Worm (Caenorhabditis elegans): ENCODE data around the gene T28D9.4.

The T28D9.4 gene

DNA sequence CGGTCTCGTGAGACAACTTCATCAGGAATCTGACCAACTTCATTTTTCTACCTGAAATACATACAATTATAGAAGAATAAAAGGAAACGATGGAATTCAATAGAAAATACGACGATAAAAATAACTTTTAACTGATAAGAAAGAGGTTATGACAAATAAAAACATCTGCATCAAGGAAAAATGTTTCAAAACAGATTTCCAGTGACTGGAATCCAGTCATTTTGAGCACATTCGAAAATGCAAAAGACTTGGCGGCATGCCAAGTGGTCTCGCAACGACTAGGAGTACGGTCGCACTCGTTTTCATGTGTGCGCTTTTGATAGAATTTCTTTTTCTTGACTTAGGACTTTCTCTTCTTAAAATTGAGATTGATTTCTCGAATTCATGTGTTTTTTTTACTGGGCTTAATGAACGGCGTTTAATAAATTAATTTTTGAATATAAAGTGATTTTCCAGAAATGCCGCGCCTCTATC lies 13.0 kb downstream of the T28D9.4 start, which contains the start of the genes snr-3 and rsp-5:
snr-3 (minus strand) TSS at position 51 of the 474 bp plus-strand sequence.
rsp-5 (plus strand) TSS at position 455 of the 474 bp plus-strand sequence.
- TF ChIP-seq unc-62 (GFP tag; optimal IDR thresholded peaks at IDR 0.05) = no peak

DNA sequence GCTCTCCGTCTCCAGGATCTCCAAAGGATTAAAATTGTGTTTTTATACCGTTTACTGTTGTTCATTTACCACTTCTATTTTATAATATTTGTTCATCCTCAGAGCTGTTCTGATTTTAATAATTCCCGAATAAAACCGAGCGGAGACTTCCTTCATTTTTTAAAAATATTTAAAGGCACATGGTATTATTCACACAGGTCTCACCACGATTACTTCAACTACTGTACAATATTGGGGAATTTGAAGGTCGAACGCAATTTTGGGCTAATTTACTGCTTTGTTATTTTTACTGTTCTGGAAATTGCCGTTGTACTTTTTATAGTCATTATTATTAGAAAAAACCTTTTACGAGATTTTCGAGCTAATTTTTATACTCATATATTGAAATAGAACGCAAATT lies 14.4 kb downstream of the T28D9.4 start:
- no peak for TF ChIP-seq unc-62 (GFP tag; optimal IDR thresholded peaks at IDR 0.05)

DNA sequence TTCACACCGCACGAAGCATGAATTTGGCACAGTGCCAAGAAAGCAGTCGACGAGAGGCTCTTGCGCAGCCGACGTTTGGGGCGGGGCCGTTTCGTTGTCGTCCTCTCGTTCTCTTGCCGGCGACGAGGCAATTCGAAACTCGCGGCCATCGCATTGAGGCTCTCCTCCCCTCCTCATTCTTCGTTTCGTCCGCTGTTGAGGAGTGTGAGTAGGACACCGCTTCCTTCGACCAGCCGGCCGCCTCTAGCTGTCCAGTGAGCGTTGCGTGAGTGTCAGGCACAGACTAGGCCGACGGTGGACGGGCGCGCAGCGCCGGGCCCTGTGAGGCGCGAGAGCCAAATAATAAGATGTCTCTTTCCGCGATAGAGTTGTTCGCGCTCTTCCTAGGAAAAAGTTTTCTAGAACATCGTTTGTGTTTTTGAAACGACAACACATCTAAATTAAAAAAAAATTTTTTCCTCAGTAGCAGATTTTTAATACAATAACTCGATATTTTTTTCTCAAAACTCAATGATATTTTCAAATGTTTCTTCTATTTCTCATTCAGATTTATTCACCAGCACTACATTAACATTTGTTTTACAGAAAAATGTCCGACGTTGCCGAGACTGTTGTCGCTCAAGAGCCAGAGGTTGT lies 15.2 kb downstream of the T28D9.4 start, which contains the start of the genes T28D9.11 and T28D9.1:
T28D9.11 (minus strand) TSS at position 177 of the 636 bp plus-strand sequence.
T28D9.1 (plus strand) TSS at position 586 of the 636 bp plus-strand sequence.
- no peak for TF ChIP-seq unc-62 (GFP tag; optimal IDR thresholded peaks at IDR 0.05)

DNA sequence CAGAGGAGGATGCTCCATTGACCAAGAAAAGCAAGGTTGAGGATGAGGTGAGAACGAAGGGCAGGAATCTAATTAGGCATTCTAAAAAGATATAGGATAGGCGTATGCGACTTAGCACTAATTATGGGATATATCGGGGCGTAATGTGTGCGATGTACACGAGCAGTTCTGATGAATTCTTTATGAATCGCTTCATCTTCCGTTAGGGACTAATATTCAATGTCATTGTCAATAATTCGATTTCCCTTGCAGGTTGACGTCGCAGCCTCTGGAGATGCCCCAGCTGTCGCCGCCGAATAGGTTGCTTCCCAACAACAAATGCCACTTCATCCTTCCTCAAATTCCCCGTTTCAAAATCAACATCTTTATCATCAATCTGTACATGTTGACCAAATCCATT lies 16.4 kb downstream of the T28D9.4 start:
- no peak for TF ChIP-seq unc-62 (GFP tag; optimal IDR thresholded peaks at IDR 0.05)

DNA sequence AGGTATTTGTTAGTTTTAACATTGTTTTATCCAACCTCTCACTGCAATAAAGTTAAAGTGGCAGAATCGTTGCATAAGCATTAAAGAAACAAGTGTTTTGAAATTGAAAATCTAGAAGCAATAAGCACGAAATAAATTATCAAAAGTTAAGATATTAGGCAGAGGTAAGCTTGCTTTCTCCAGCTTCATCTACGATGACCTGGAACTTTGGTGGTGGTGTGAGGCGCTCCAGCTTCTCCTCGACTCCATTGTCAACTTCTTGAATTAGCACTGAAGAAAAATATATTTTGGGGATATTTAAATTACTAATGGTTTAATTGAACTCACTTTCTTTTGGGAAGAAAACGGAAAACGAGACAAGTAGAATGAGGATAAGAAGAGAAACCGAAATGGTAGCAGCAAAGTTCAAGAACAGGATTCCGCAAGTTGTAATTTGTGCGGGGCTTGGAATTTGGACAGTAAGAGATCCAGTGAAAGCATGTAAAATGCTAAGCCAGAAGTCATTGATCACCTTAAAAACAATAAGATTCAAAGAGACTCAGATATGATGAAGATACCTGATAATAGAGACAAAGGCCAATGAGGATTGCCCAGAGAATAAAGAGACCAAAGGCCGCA lies 17.1 kb downstream of the T28D9.4 start:
- TF ChIP-seq unc-62 (GFP tag; optimal IDR thresholded peaks at IDR 0.05) = no peak

DNA sequence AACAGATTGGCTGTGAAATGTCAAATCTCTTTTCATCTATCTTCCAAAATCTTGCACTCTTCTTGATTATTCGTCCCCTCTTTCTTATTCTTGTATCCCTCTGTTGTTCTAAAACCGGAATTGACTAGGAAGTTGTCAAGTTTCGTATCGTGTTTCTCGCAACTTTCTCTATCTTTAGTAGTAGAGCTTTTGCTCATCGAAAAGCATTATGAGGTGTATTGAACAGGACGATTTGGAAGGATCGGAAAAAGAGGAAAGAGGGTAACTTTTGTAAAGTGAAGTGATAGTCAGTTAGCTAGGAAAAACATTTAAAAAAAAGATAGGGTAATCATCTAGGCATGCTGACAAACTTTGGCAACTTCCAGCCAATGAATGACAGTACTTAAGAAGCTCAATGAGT lies 19.7 kb downstream of the T28D9.4 start:
- no peak for TF ChIP-seq unc-62 (GFP tag; optimal IDR thresholded peaks at IDR 0.05)

DNA sequence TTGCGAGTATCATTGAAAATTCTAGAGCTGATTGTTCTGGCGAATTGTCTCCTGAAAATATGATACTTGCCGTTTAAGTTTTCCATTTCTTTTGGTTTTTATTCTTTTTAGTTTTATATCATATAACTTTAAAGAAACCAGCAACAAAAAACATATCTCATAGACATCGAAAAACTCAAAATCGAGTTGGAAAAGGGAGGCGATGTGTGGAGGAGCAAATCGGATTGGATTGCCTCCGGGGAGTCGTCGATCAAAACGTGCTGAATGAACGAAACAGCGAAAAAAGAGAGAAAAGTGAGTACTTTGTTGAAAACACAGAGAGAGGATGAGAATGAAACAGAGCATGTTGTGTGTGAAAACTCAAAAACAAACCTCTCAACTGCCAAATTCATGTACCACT lies 20.4 kb downstream of the T28D9.4 start:
- TF ChIP-seq unc-62 (GFP tag; optimal IDR thresholded peaks at IDR 0.05) = no peak

DNA sequence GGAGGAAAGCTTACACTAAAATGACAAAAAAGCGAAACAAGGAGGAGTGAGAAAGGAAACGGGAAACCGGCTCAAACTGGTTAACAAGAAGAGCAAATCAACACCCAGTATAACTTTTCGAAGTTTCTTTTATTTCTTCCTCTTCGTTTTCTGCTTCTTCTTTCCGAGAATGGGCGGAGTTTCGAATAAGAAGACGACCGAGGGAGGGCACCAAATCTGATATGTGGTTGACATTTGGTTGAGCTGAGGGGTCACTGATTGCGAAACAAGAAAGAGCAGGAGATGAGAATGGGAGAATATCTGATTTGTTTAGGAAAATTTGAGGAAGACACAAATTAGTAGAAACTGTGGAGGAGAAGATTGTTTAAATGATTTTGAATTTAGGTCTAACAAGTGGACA lies 21.9 kb downstream of the T28D9.4 start:
- TF ChIP-seq unc-62 (GFP tag; optimal IDR thresholded peaks at IDR 0.05) = no peak

DNA sequence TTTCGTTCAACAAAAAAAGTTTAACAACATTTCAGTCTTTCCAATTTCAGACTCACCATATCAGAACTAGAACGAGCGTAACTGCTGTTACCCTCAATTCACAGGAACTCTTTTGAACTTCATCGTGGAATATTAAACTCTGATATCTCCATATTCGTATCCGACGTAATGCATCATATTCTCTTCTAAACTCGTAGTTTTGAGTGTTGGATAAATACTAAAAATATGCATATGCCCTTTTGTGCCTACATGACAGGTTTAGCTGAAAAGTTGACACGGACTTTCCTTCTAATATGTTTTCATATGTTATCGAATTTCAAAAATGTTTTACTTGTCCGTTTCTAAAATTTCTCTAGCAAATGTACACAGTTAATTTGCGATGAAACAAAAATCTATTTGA lies 22.3 kb downstream of the T28D9.4 start, which contains the start of gene twk-49:
twk-49 (minus strand) TSS at position 101 of the 400 bp plus-strand sequence.
- TF ChIP-seq unc-62 (GFP tag; optimal IDR thresholded peaks at IDR 0.05) = no peak

DNA sequence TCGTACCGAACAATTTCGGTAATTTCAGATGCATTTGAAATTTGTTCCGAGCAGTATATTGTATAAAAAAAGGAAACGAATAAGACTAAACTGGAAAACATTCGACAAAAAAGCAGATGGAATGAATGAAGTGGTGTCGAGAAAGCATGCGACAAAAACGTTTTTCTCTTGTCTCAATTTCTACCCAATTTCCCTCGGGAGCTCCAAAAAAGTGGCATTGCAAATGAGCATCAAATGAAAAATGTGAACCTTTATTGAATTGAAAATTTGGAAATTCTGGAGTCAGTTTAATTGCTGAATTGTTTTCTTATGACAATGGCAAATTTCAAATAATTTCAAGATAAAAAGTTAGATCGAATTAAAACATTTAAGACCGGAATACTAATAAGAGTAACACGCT lies 23.4 kb downstream of the T28D9.4 start, which contains the start of gene R05G9.5:
R05G9.5 (minus strand) TSS at position 101 of the 400 bp plus-strand sequence.
- TF ChIP-seq unc-62 (GFP tag; optimal IDR thresholded peaks at IDR 0.05) = no peak

DNA sequence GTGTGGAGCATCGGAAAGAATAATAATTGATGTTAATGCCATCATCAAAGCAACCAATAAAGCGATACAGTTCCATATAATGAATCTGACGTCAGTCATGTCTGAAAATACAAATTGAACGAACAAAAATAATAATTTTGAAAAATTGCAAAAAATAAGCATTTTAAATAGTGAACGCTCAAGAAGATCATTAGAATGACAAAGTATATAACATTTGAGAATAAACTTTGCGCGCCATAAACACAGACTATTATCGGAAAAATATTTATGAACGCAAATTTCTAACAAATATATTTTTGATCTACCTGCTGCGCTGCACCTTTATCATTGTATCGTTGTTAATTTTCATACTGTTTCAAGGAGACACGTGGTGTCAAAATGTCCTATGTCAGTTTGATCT lies 24.7 kb downstream of the T28D9.4 start, which contains the start of gene R05G9.3:
R05G9.3 (minus strand) TSS at position 101 of the 400 bp plus-strand sequence.
- no peak for TF ChIP-seq unc-62 (GFP tag; optimal IDR thresholded peaks at IDR 0.05)

DNA sequence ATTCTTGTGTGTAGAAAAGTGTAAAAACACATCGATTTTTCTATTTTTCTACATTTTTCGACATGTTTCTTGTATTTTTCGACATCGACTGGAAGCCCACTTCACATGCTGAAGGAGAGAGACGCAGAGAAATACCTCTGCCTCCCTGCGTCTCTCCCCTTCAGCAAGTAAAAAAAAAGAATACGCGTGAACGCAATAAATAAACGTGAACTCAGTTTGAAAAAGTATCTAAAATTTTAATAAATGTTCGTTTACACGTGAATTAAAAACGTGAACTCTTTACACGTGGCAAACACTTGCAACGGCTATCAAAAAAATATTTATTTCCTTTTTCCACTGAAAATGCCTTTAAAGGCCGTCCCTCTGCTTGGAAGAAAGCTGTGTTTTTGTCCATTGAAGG lies 26.1 kb downstream of the T28D9.4 start, which contains the start of gene R05G9.1:
R05G9.1 (plus strand) TSS at position 343 of the 400 bp plus-strand sequence.
- no peak for TF ChIP-seq unc-62 (GFP tag; optimal IDR thresholded peaks at IDR 0.05)

DNA sequence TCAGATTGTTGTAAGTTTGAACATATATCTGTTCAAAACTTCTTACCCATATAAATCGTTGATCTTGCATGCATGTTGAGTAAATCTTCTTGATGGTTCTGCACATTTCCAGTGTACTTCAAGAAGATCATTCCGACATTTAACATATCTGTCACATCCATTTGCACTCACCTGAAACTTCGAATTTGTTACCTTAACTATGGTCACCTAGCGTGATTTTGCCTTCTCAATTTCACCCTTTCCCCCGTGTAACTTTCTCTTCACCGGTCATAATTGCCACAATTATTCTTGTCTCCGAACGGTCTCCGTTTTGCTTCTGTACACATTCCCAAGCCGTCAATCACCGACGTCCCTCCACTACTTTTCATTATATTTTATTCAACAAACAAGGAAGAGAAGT lies 36.6 kb downstream of the T28D9.4 start:
- no peak for TF ChIP-seq unc-62 (GFP tag; optimal IDR thresholded peaks at IDR 0.05)

DNA sequence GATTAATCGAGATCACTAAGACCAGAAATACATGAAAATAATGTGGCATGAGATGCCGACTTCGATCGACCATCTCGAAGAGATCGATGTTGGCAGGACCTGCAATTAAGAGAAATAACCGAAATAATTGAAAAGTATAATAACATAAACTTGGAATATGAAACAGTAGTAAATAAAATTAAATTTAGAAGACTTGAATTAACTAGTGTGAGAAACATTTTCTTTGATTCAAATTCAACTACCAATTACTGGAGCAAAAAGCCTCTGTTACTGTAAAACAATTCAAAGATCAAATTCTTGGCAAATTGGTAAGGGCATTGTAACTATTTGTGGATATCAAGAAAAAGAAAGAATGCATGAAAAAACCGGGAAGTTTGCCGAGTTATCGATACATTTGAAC lies 37.2 kb downstream of the T28D9.4 start, which contains the start of gene R05G9R.1:
R05G9R.1 (minus strand) TSS at position 101 of the 400 bp plus-strand sequence.
- TF ChIP-seq unc-62 (GFP tag; optimal IDR thresholded peaks at IDR 0.05) = no peak

DNA sequence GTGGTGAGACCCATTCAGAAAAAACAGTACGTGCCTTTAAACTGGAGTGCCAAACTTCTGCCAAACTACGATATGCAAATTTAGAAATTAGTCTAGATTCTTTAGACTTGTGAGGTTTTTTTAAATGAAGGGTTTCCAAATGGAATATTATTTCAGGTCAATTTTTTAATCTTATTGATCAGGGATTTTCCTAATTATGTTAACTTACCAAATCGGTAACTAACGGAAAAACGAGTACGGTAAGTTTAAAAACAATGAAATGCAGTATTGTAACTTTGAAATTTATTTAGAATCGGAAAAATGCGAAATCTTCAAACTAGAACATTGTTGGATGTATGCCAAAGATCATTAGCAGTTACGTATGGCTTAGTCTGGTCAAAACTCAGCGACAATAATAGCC lies 39.5 kb downstream of the T28D9.4 start, which contains the start of gene C56E6.7:
C56E6.7 (plus strand) TSS at position 301 of the 400 bp plus-strand sequence.
- no peak for TF ChIP-seq unc-62 (GFP tag; optimal IDR thresholded peaks at IDR 0.05)

DNA sequence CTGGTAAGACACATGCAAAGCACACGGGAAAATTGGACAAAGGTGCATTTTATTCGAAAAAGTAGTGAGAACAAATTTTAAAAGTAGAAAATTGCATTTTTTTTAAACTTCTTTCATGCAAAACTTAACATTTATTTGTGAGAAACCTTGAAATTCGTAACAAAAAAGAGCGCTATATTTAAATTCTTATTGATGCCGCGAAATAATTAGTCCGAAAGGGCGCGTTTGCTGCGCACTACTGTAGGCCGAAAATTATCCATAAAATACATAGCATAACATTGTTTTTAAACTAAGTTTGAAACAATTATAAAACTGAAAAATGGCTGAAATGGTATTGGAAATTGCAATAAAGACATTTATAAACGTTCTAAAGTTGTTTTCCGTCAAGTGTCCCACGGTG lies 42.9 kb downstream of the T28D9.4 start:
- no peak for TF ChIP-seq unc-62 (GFP tag; optimal IDR thresholded peaks at IDR 0.05)
